Worm (Caenorhabditis elegans): Measurements from ENCODE around the gene T10B5.10.

- TF ChIP-seq tab-1 (GFP tag; IDR thresholded peaks at IDR 0.05) = peak; percentile 67; the same call in 1 of the 2 replicates
- TF ChIP-seq med-1 (GFP tag; optimal IDR thresholded peaks at IDR 0.05; ENCODE audit: insufficient read depth) = peak; percentile 81
- no peak for TF ChIP-seq cog-1 (tag; optimal IDR thresholded peaks at IDR 0.05)
Observed at ce11 chrV:1821287-1821686, 34.8 kb downstream of the T10B5.10 start, which contains the start of the genes gly-7 and mrpl-39.

Data from whole organism, midembryonic.